Worm (Caenorhabditis elegans) whole organism, midembryonic: ENCODE data around the gene T20D4.12.

Source experiments
- flt-1 ChIP-seq: fragments of 200-800 bp; sonication (Bioruptor generic); IDR thresholded peaks from 2 replicates; pipeline ENCODE4 v1.3.6; 2022; ENCODE audit warnings: missing genetic modification characterization, missing compliant biosample characterization
- med-1 ChIP-seq: sonication (generic microtip); optimal IDR thresholded peaks from 2 replicates; lab custom pipeline; 2017; ENCODE audit warnings: missing genetic modification characterization, mild to moderate bottlenecking, missing compliant biosample characterization, antibody characterized with exemption, missing genetic modification reagents; ENCODE audit not compliant: insufficient read depth

DNA sequence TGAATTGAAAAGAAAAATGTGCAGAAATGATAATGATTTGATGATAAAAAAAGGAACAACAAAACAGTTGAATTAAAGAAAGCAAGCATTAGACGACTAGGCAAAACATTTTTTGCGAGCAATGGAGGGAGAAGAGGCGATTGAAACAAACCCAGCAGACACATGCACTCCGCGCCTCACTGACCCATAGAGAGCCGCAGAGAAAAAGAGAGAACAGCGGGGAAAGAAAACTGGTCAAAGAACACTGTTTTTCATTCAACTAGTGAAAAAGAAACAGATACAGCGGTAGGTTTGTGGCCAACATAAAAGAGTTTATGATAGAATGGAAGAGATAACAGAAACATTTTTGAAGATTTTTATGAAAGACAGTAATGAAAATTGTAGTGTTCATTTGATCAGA, 8.6 kb upstream of the T20D4.12 start:
- TF ChIP-seq med-1 (GFP tag; lab: Kevin White, UChicago): no peak
- no peak for TF ChIP-seq flt-1
